Fruit fly (Drosophila melanogaster): ENCODE data around the gene nac.

nac gene

dm6 chr3R:8317215-8317614, 13.4 kb upstream of the nac start, which contains the start of gene Ctr1B:
TSS of gene Ctr1B (plus strand) at chr3R:8317612.
- no peak for TF ChIP-seq esn (GFP tag; optimal IDR thresholded peaks at IDR 0.05)
- peak; percentile 53 for TF ChIP-seq Eip78C (GFP tag)
- TF ChIP-seq eg (GFP tag; IDR thresholded peaks at IDR 0.05): 0 out of 3 replicates have a peak, but pooled peaks have one; percentile 39

dm6 chr3R:8316344-8317105, 12.7 kb upstream of the nac start, which contains the start of gene Coq2:
TSS of gene Coq2 (minus strand) at chr3R:8316543.
- peak; percentile 11 for TF ChIP-seq esn (GFP tag; optimal IDR thresholded peaks at IDR 0.05)
- peak; percentile 30; the same call in 1 of the 3 replicates for TF ChIP-seq CG6163 (GFP tag; IDR thresholded peaks at IDR 0.05)
- TF ChIP-seq Sox15 (GFP tag; optimal IDR thresholded peaks at IDR 0.05): no peak

- no peak for TF ChIP-seq dsx (GFP tag; optimal IDR thresholded peaks at IDR 0.05; ENCODE audit: poor library complexity, severe bottlenecking)
- peak; percentile 52 for TF ChIP-seq Eip78C (GFP tag)
These were observed 9.2 kb upstream of the nac start, which contains the start of gene CG7483 for dm6 chr3R:8313038-8313437. TSS of gene CG7483 (plus strand) at chr3R:8313208.

dm6 chr3R:8312037-8312436, 8.2 kb upstream of the nac start, which contains the start of the genes CG11694 and CG11698:
TSS of gene CG11694 (minus strand) at chr3R:8312137.
TSS of gene CG11698 (plus strand) at chr3R:8312188.
- TF ChIP-seq acj6 (GFP tag; optimal IDR thresholded peaks at IDR 0.05) (no peak), CG34406 (GFP tag; optimal IDR thresholded peaks at IDR 0.05) (no peak), CG32006 (GFP tag; optimal IDR thresholded peaks at IDR 0.05) (no peak), Hr39 (GFP tag; optimal IDR thresholded peaks at IDR 0.05) (no peak), Sox15 (GFP tag; optimal IDR thresholded peaks at IDR 0.05) (no peak), fkh (GFP tag; optimal IDR thresholded peaks at IDR 0.05) (no peak), CG1621 (tag; optimal IDR thresholded peaks at IDR 0.05) (no peak), spab (GFP tag; optimal IDR thresholded peaks at IDR 0.05) (no peak), CG11902 (GFP tag; optimal IDR thresholded peaks at IDR 0.05) (no peak), lz (GFP tag; optimal IDR thresholded peaks at IDR 0.05) (no peak), ss (GFP tag; optimal IDR thresholded peaks at IDR 0.05) (no peak), Hr38 (GFP tag; optimal IDR thresholded peaks at IDR 0.05) (no peak), CG15336 (GFP tag; IDR thresholded peaks at IDR 0.05) (no peak)

- TF ChIP-seq CG31627 (GFP tag; optimal IDR thresholded peaks at IDR 0.05) (no peak), Hr4 (GFP tag; optimal IDR thresholded peaks at IDR 0.05) (no peak), CG9139 (GFP tag; optimal IDR thresholded peaks at IDR 0.05) (no peak), OdsH (GFP tag; optimal IDR thresholded peaks at IDR 0.05) (no peak)
These were observed 6.9 kb upstream of the nac start, which contains the start of gene CG11693 for dm6 chr3R:8310678-8311077. TSS of gene CG11693 (minus strand) at chr3R:8310778.

dm6 chr3R:8308515-8308959, 4.7 kb upstream of the nac start, which contains the start of gene tex:
TSS of gene tex (minus strand) at chr3R:8308645.
- TF ChIP-seq Eip78C (GFP tag) (peak; percentile 34), fkh (GFP tag; optimal IDR thresholded peaks at IDR 0.05) (peak; percentile 72), CG7368 (GFP tag; optimal IDR thresholded peaks at IDR 0.05) (no peak)

dm6 chr3R:8307283-8307682, 3.5 kb upstream of the nac start:
- TF ChIP-seq CG32006 (GFP tag; optimal IDR thresholded peaks at IDR 0.05) (no peak), vri (GFP tag; optimal IDR thresholded peaks at IDR 0.05) (no peak), CG16779 (tag; optimal IDR thresholded peaks at IDR 0.05) (no peak)

dm6 chr3R:8306927-8307261, 3.1 kb upstream of the nac start:
- no peak for TF ChIP-seq Hr38 (GFP tag; optimal IDR thresholded peaks at IDR 0.05)
- TF ChIP-seq CG10631 (GFP tag; optimal IDR thresholded peaks at IDR 0.05): no peak
- TF ChIP-seq net (GFP tag; optimal IDR thresholded peaks at IDR 0.05): no peak
- no peak for TF ChIP-seq lz (GFP tag; optimal IDR thresholded peaks at IDR 0.05)
- no peak for TF ChIP-seq Met (GFP tag; optimal IDR thresholded peaks at IDR 0.05)
- no peak for TF ChIP-seq Blimp-1 (GFP tag; optimal IDR thresholded peaks at IDR 0.05)
- TF ChIP-seq dsx (GFP tag; optimal IDR thresholded peaks at IDR 0.05; ENCODE audit: poor library complexity, severe bottlenecking): no peak
- no peak for TF ChIP-seq CG7368 (GFP tag; optimal IDR thresholded peaks at IDR 0.05)
- no peak for TF ChIP-seq CG10669 (GFP tag; optimal IDR thresholded peaks at IDR 0.05)
- TF ChIP-seq Hr4 (GFP tag; optimal IDR thresholded peaks at IDR 0.05): no peak
- no peak for TF ChIP-seq dac (GFP tag; optimal IDR thresholded peaks at IDR 0.05)
- no peak for TF ChIP-seq CG6163 (GFP tag; IDR thresholded peaks at IDR 0.05)
- no peak for TF ChIP-seq CG6854 (GFP tag; optimal IDR thresholded peaks at IDR 0.05)
- no peak for TF ChIP-seq CG9139 (GFP tag; optimal IDR thresholded peaks at IDR 0.05)
- no peak for TF ChIP-seq CG3032 (tag; optimal IDR thresholded peaks at IDR 0.05)
- no peak for TF ChIP-seq esn (GFP tag; optimal IDR thresholded peaks at IDR 0.05)
- no peak for TF ChIP-seq CG16779 (tag; optimal IDR thresholded peaks at IDR 0.05)
- TF ChIP-seq Sox15 (GFP tag; optimal IDR thresholded peaks at IDR 0.05): no peak
- TF ChIP-seq pdm3 (GFP tag; optimal IDR thresholded peaks at IDR 0.05): no peak

Measured in whole organism, prepupa.